Fruit fly (Drosophila melanogaster): ENCODE measurements around the gene Argk2.

Gene Argk2

dm6 chr3L:9042200-9042988 is 4.8 kb upstream of the Argk2 start (continued):
- no peak for TF ChIP-seq CG7963 (GFP tag; IDR thresholded peaks at IDR 0.05; ENCODE audit: partially characterized antibody)
- peak in 1 of 3 experiments; percentile 68 for TF ChIP-seq lola (GFP tag; optimal IDR thresholded peaks at IDR 0.05)
- peak; percentile 40 for TF ChIP-seq tap (tag; optimal IDR thresholded peaks at IDR 0.05)
- TF ChIP-seq Hr78 (GFP tag; optimal IDR thresholded peaks at IDR 0.05) = peak in 1 of 2 experiments; percentile 65
- TF ChIP-seq dmrt11E (tag; optimal IDR thresholded peaks at IDR 0.05) = peak; percentile 80
- no peak for TF ChIP-seq nerfin-2 (GFP tag; IDR thresholded peaks at IDR 0.05; ENCODE audit: partially characterized antibody)
- no peak for TF ChIP-seq sd (tag; optimal IDR thresholded peaks at IDR 0.05)
- TF ChIP-seq CG12942 (GFP tag; optimal IDR thresholded peaks at IDR 0.05) = no peak
- TF ChIP-seq zf30C (GFP tag; optimal IDR thresholded peaks at IDR 0.05) = peak; percentile 50
- peak; percentile 66 for TF ChIP-seq fd96Cb (tag; optimal IDR thresholded peaks at IDR 0.05)
- no peak for TF ChIP-seq br (optimal IDR thresholded peaks at IDR 0.05)
- no peak for TF ChIP-seq gcm2 (GFP tag; optimal IDR thresholded peaks at IDR 0.05)
- TF ChIP-seq CG7839 (tag; optimal IDR thresholded peaks at IDR 0.05) = peak; percentile 59
- TF ChIP-seq CG4730 (GFP tag; IDR thresholded peaks at IDR 0.05) = no peak
- TF ChIP-seq CG8944 (GFP tag; optimal IDR thresholded peaks at IDR 0.05) = no peak
- peak; percentile 25 for TF ChIP-seq fd64A (GFP tag; optimal IDR thresholded peaks at IDR 0.05)
- TF ChIP-seq CG10147 (GFP tag; optimal IDR thresholded peaks at IDR 0.05) = no peak
- TF ChIP-seq CG12299 (tag; optimal IDR thresholded peaks at IDR 0.05) = no peak
- peak in 1 of 2 experiments; percentile 79 for TF ChIP-seq bsh (GFP tag; optimal IDR thresholded peaks at IDR 0.05)
- no peak for TF ChIP-seq CG15073 (GFP tag; optimal IDR thresholded peaks at IDR 0.05)
- TF ChIP-seq az2 (GFP tag; optimal IDR thresholded peaks at IDR 0.05) = peak; percentile 29
- TF ChIP-seq zen (tag; optimal IDR thresholded peaks at IDR 0.05) = peak; percentile 76
- peak; percentile 28; the same call in 1 of the 2 replicates for TF ChIP-seq CG17328 (GFP tag; IDR thresholded peaks at IDR 0.05)
- TF ChIP-seq schlank (tag; optimal IDR thresholded peaks at IDR 0.05) = no peak
- 0 out of 3 replicates have a peak, but pooled peaks have one; percentile 13 for TF ChIP-seq otp (GFP tag; IDR thresholded peaks at IDR 0.05)
- no peak for TF ChIP-seq CG31224 (GFP tag; IDR thresholded peaks at IDR 0.05)
- TF ChIP-seq rib (GFP tag; IDR thresholded peaks at IDR 0.05) = no peak
- TF ChIP-seq phol (tag; optimal IDR thresholded peaks at IDR 0.05) = peak; percentile 69
- peak; percentile 59 for TF ChIP-seq CG13424 (tag; optimal IDR thresholded peaks at IDR 0.05)
- no peak for TF ChIP-seq CG6791 (GFP tag; IDR thresholded peaks at IDR 0.05; ENCODE audit: partially characterized antibody)
- no peak for TF ChIP-seq Atf6 (GFP tag; IDR thresholded peaks at IDR 0.05)
- peak; percentile 35 for TF ChIP-seq CG17385 (GFP tag; optimal IDR thresholded peaks at IDR 0.05)
- no peak for TF ChIP-seq CG1832 (GFP tag; optimal IDR thresholded peaks at IDR 0.05)
- TF ChIP-seq sens (GFP tag) = peak; percentile 74
- TF ChIP-seq MESR4 (GFP tag; optimal IDR thresholded peaks at IDR 0.05) = no peak
- TF ChIP-seq Lpt (GFP tag; optimal IDR thresholded peaks at IDR 0.05) = no peak
- no peak for TF ChIP-seq C15 (GFP tag; IDR thresholded peaks at IDR 0.05)
- peak; percentile 88 for TF ChIP-seq kni (GFP tag; optimal IDR thresholded peaks at IDR 0.05)
- peak; percentile 42 for TF ChIP-seq CG15696 (tag; optimal IDR thresholded peaks at IDR 0.05)
- TF ChIP-seq CG7357 (GFP tag; IDR thresholded peaks at IDR 0.05) = no peak
- no peak for TF ChIP-seq CG10366 (GFP tag; IDR thresholded peaks at IDR 0.05)
- TF ChIP-seq gfzf (GFP tag; optimal IDR thresholded peaks at IDR 0.05) = no peak
- peak; percentile 52 for TF ChIP-seq gcm (GFP tag; optimal IDR thresholded peaks at IDR 0.05)
- peak; percentile 50; the same call in 1 of the 2 replicates for TF ChIP-seq HLH3B (GFP tag; IDR thresholded peaks at IDR 0.05)
- no peak for TF ChIP-seq lab (GFP tag; optimal IDR thresholded peaks at IDR 0.05)
- TF ChIP-seq Spps (tag; optimal IDR thresholded peaks at IDR 0.05) = peak; percentile 30
- no peak for TF ChIP-seq insv (GFP tag; optimal IDR thresholded peaks at IDR 0.05)
